Fruit fly (Drosophila melanogaster) whole organism, embryonic: ENCODE measurements around the gene mRF1.
A peak's percentile ranks its signal among the peaks of the same experiment; 100 is the strongest.

ENCODE experiments used
- Ada2b ChIP-seq: fragments of 200-800 bp; sonication (Bioruptor generic); IDR thresholded peaks from 2 replicates; pipeline ENCODE4 v1.3.6; 2022; ENCODE audit warnings: missing biosample characterization, missing genetic modification characterization
- B-H1 ChIP-seq: fragments of 200-800 bp; sonication (Bioruptor generic); IDR thresholded peaks from 3 replicates; pipeline ENCODE4 v1.3.6; 2022; ENCODE audit warnings: missing biosample characterization, missing genetic modification characterization
- CG10543 ChIP-seq: fragments of 200-800 bp; sonication (Bioruptor generic); optimal IDR thresholded peaks from 3 replicates; lab custom pipeline; 2017; ENCODE audit warnings: missing biosample characterization, mild to moderate bottlenecking, missing genetic modification characterization, moderate library complexity
- CG12219 ChIP-seq: fragments of 200-800 bp; sonication (Bioruptor generic); optimal IDR thresholded peaks from 3 replicates; lab custom pipeline; 2018; ENCODE audit warnings: missing biosample characterization, mild to moderate bottlenecking, missing genetic modification characterization
- CG12769 ChIP-seq: fragments of 200-800 bp; sonication (Bioruptor generic); optimal IDR thresholded peaks from 2 replicates; lab custom pipeline; 2019; ENCODE audit warnings: missing biosample characterization, mild to moderate bottlenecking, missing genetic modification characterization, moderate library complexity
- CG14667 ChIP-seq: fragments of 200-800 bp; sonication (Bioruptor generic); IDR thresholded peaks from 2 replicates; pipeline ENCODE4 v1.3.6; 2022; ENCODE audit warnings: missing biosample characterization, missing genetic modification characterization
- CG15479 ChIP-seq: fragments of 200-800 bp; sonication (Bioruptor generic); optimal IDR thresholded peaks from 3 replicates; lab custom pipeline; 2019; ENCODE audit warnings: missing biosample characterization, mild to moderate bottlenecking, missing genetic modification characterization, moderate library complexity
- CG17568 ChIP-seq: fragments of 200-800 bp; sonication (Bioruptor generic); optimal IDR thresholded peaks from 2 replicates; lab custom pipeline; 2018; ENCODE audit warnings: missing biosample characterization, mild to moderate bottlenecking, missing genetic modification characterization, moderate library complexity
- CG18619 ChIP-seq: fragments of 200-800 bp; sonication (Bioruptor generic); optimal IDR thresholded peaks from 3 replicates; lab custom pipeline; 2017; ENCODE audit warnings: missing biosample characterization, mild to moderate bottlenecking, missing genetic modification characterization
- CG30431 ChIP-seq: fragments of 200-800 bp; sonication (Bioruptor generic); optimal IDR thresholded peaks from 2 replicates; lab custom pipeline; 2017; ENCODE audit warnings: missing biosample characterization, missing genetic modification characterization
- CG6272 ChIP-seq: fragments of 200-800 bp; sonication (Bioruptor generic); IDR thresholded peaks from 2 replicates; pipeline ENCODE4 v1.3.6; 2022; ENCODE audit warnings: missing biosample characterization, missing genetic modification characterization
- CG6683 ChIP-seq: fragments of 200-800 bp; sonication (Bioruptor generic); optimal IDR thresholded peaks from 2 replicates; lab custom pipeline; 2017; ENCODE audit warnings: missing biosample characterization, mild to moderate bottlenecking, missing genetic modification characterization, missing genetic modification reagents
- Deaf1 ChIP-seq: fragments of 200-800 bp; optimal IDR thresholded peaks from 3 replicates; lab custom pipeline; 2019; ENCODE audit warnings: missing biosample characterization, mild to moderate bottlenecking, missing genetic modification characterization, moderate library complexity
- E2f2 ChIP-seq: fragments of 200-800 bp; sonication (Bioruptor generic); IDR thresholded peaks from 2 replicates; pipeline ENCODE4 v1.3.6; 2022; ENCODE audit warnings: missing biosample characterization, missing genetic modification characterization
- Mad ChIP-seq: fragments of 200-800 bp; sonication (Bioruptor generic); optimal IDR thresholded peaks from 2 replicates; lab custom pipeline; 2016; ENCODE audit warnings: missing biosample characterization, missing genetic modification characterization
- Med ChIP-seq: fragments of 200-800 bp; sonication (Bioruptor generic); peaks from one replicate; lab custom pipeline; 2016; ENCODE audit warnings: missing biosample characterization, missing genetic modification characterization, mild to moderate bottlenecking, inconsistent platforms, moderate library complexity
- Mrtf ChIP-seq: fragments of 200-800 bp; sonication (Bioruptor generic); IDR thresholded peaks from 3 replicates; pipeline ENCODE4 v1.3.6; 2022; ENCODE audit warnings: missing biosample characterization, missing genetic modification characterization
- Rfx ChIP-seq: fragments of 200-800 bp; sonication (Bioruptor generic); IDR thresholded peaks from 2 replicates; pipeline ENCODE4 v1.3.6; 2022; ENCODE audit warnings: missing biosample characterization, missing genetic modification characterization
- Trl ChIP-seq, 3 experiments: fragments of >200 bp in 2 of 3; fragments of 200-800 bp in 1 of 3; sonication (Bioruptor generic) in 1 of 3; optimal IDR thresholded peaks; 2 replicates in 1 of 3; 3 replicates in 2 of 3; lab custom pipeline; 2016 to 2017; ENCODE audit warnings: missing biosample characterization in 1 of 3, missing genetic modification characterization in 1 of 3
- YL-1 ChIP-seq: fragments of 200-800 bp; sonication (Bioruptor generic); optimal IDR thresholded peaks from 3 replicates; lab custom pipeline; 2017; ENCODE audit warnings: missing biosample characterization, mild to moderate bottlenecking, missing genetic modification characterization
- ara ChIP-seq: fragments of 200-800 bp; sonication (Bioruptor generic); IDR thresholded peaks from 2 replicates; pipeline ENCODE4 v1.3.6; 2022; ENCODE audit warnings: missing biosample characterization, missing genetic modification characterization
- ash1 ChIP-seq: fragments of 200-800 bp; sonication (Bioruptor generic); optimal IDR thresholded peaks from 2 replicates; lab custom pipeline; 2018; ENCODE audit warnings: missing biosample characterization, mild to moderate bottlenecking, missing genetic modification characterization
- cad ChIP-seq: fragments of >200 bp; optimal IDR thresholded peaks from 2 replicates; lab custom pipeline; 2017; ENCODE audit warnings: missing biosample characterization, missing genetic modification characterization
- cg ChIP-seq: fragments of 200-800 bp; sonication (Bioruptor generic); optimal IDR thresholded peaks from 3 replicates; lab custom pipeline; 2019; ENCODE audit warnings: missing biosample characterization, mild to moderate bottlenecking, missing genetic modification characterization, moderate library complexity
- chinmo ChIP-seq: fragments of 200-800 bp; sonication (Bioruptor generic); IDR thresholded peaks from 4 replicates; pipeline ENCODE4 v1.3.6; 2022; ENCODE audit warnings: missing biosample characterization, missing genetic modification characterization; ENCODE audit not compliant: partially characterized antibody
- ci ChIP-seq: fragments of 200-800 bp; sonication (Bioruptor generic); IDR thresholded peaks from 3 replicates; pipeline ENCODE4 v1.3.6; 2022; ENCODE audit warnings: missing biosample characterization, missing genetic modification characterization
- ewg ChIP-seq: fragments of 200-800 bp; sonication (Bioruptor generic); optimal IDR thresholded peaks from 3 replicates; lab custom pipeline; 2017; ENCODE audit warnings: mild to moderate bottlenecking, missing biosample characterization, missing genetic modification reagents, missing genetic modification characterization
- gsb-n ChIP-seq: fragments of 200-800 bp; sonication (Bioruptor generic); optimal IDR thresholded peaks from 3 replicates; lab custom pipeline; 2018; ENCODE audit warnings: missing biosample characterization, mild to moderate bottlenecking, missing genetic modification characterization
- lmd ChIP-seq: fragments of 200-800 bp; sonication (Bioruptor generic); IDR thresholded peaks from 2 replicates; pipeline ENCODE4 v1.3.6; 2022; ENCODE audit warnings: missing biosample characterization, missing genetic modification characterization
- nmo ChIP-seq: fragments of 200-800 bp; sonication (Bioruptor generic); optimal IDR thresholded peaks from 2 replicates; lab custom pipeline; 2018; ENCODE audit warnings: missing biosample characterization, mild to moderate bottlenecking, missing genetic modification characterization, moderate library complexity
- sd ChIP-seq: fragments of 200-800 bp; sonication (Bioruptor generic); optimal IDR thresholded peaks from 3 replicates; lab custom pipeline; 2018; ENCODE audit warnings: missing biosample characterization, mild to moderate bottlenecking, missing genetic modification characterization, moderate library complexity
- sens ChIP-seq: fragments of 200-800 bp; sonication (Bioruptor generic); peaks from one replicate; lab custom pipeline; 2016; ENCODE audit warnings: missing biosample characterization, missing genetic modification characterization
- tgo ChIP-seq: fragments of 200-800 bp; sonication (Bioruptor generic); IDR thresholded peaks from 3 replicates; pipeline ENCODE4 v1.3.6; 2022; ENCODE audit warnings: missing biosample characterization, missing genetic modification characterization
- trem ChIP-seq: fragments of 200-800 bp; optimal IDR thresholded peaks from 3 replicates; lab custom pipeline; 2019; ENCODE audit warnings: missing biosample characterization, mild to moderate bottlenecking, missing genetic modification characterization, moderate library complexity
- tup ChIP-seq: fragments of 200-800 bp; sonication (Bioruptor generic); optimal IDR thresholded peaks from 2 replicates; lab custom pipeline; 2016; ENCODE audit warnings: missing biosample characterization, mild to moderate bottlenecking, missing genetic modification characterization, moderate library complexity
- vnd ChIP-seq: fragments of 200-800 bp; sonication (Bioruptor generic); IDR thresholded peaks from 3 replicates; pipeline ENCODE4 v1.3.6; 2022; ENCODE audit warnings: missing biosample characterization, missing genetic modification characterization; ENCODE audit not compliant: partially characterized antibody
- z ChIP-seq: fragments of 200-800 bp; sonication (Bioruptor generic); IDR thresholded peaks from 3 replicates; pipeline ENCODE4 v1.3.6; 2022; ENCODE audit warnings: missing biosample characterization, missing genetic modification characterization
- zfh2 ChIP-seq: fragments of 200-800 bp; sonication (Bioruptor generic); optimal IDR thresholded peaks from 2 replicates; lab custom pipeline; 2016; ENCODE audit warnings: missing biosample characterization, missing genetic modification characterization

Gene mRF1

DNA sequence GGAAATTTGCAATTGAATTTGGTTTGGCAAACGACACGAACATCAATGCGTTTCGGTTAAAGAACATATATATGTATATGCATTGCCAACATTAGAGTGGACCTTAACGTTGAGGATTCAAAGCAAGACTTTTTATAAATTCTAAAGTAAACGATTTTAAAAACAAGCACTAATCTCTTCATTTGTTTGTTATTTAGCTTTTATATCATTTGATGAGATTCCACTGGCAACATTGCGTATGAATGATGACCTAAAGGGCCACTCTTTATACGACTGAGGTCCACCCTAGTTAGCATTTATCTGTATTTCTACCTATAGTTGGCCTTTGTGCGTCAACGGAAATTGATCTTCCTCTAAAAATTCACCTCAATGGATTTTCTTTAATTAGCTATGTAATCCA lies 38.9 kb downstream of the mRF1 start (continued):
- TF ChIP-seq ash1 (GFP tag; lab: Kevin White, UChicago) (no peak), CG30431 (no peak), trem (tag; lab: Kevin White, UChicago) (no peak), CG17568 (no peak), CG18619 (GFP tag; lab: Kevin White, UChicago) (no peak), ara (GFP tag; lab: Robert Waterston, UW) (0 out of 2 replicates have a peak, but pooled peaks have one; percentile 26), tup (GFP tag; lab: Kevin White, UChicago) (no peak), CG12219 (GFP tag; lab: Kevin White, UChicago) (peak; percentile 47), CG14667 (GFP tag; lab: Robert Waterston, UW) (no peak), lmd (GFP tag; lab: Robert Waterston, UW) (no peak), vnd (GFP tag; lab: Robert Waterston, UW) (no peak), Trl (optimal IDR thresholded peaks at IDR 0.05; lab: Kevin White, UChicago) (no peak), Trl (GFP tag; optimal IDR thresholded peaks at IDR 0.05; lab: Kevin White, UChicago) (no peak), E2f2 (GFP tag; lab: Robert Waterston, UW) (no peak), ci (GFP tag; lab: Robert Waterston, UW) (peak; percentile 51; the same call in 2 of the 3 replicates), nmo (GFP tag; lab: Kevin White, UChicago) (peak; percentile 12), Mad (GFP tag; lab: Kevin White, UChicago) (no peak), B-H1 (GFP tag; lab: Robert Waterston, UW) (0 out of 3 replicates have a peak, but pooled peaks have one; percentile 18), gsb-n (no peak), Ada2b (GFP tag; lab: Robert Waterston, UW) (peak; percentile 23; the same call in 1 of the 2 replicates), CG6683 (no peak), cad (no peak), Rfx (GFP tag; lab: Robert Waterston, UW) (peak; percentile 47), ewg (GFP tag; lab: Kevin White, UChicago) (no peak), CG6272 (GFP tag; lab: Robert Waterston, UW) (no peak), Med (GFP tag; lab: Kevin White, UChicago) (peak; percentile 59), YL-1 (GFP tag; lab: Kevin White, UChicago) (no peak)

DNA sequence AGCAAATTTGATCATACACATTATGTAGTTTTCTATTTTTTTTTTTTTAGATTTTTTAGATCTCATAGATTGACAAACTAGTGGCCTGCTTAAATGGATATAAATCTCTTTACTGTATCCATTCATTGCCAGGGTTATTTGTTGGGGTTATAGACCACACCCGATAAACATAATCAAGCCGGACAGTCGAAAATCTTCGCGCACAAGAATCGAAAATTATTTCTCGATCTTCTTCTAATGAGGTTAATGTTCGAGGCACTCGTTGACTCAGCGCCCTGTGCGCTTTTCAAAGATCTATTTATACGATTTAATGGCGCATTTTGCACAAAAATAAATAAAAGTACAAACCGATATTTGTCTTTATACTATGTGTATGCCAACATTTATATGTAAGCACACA lies 39.9 kb downstream of the mRF1 start, which contains the start of gene CG31730:
Gene CG31730 (minus strand): TSS at position 101 of the 400 bp plus-strand sequence.
- TF ChIP-seq sens (GFP tag; lab: Kevin White, UChicago) (peak; percentile 13), CG15479 (no peak), chinmo (0 out of 4 replicates have a peak, but pooled peaks have one; percentile 35), CG17568 (no peak)

DNA sequence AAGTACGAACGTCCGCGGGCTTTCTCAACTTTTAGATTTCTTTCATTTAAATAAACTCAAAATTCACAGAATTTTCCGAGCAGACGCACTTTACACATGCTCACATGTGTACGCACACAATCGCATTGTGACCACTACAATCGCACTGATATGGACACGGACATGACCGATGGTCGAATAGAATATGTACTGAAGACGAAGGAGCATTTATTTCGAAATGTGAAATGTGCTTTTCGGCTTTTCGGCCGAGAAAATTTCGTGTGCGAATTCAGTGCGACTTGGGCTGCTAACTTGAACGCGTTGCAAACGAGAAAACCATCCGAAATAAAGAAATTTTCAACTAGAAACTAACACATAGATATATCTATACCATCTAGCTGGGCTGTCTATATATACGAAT lies 41.0 kb downstream of the mRF1 start, which contains the start of gene CG44085:
Gene CG44085 (plus strand): TSS at position 269 of the 400 bp plus-strand sequence.
- TF ChIP-seq Mrtf (no peak), tgo (GFP tag; lab: Robert Waterston, UW) (no peak), chinmo (0 out of 4 replicates have a peak, but pooled peaks have one; percentile 9), z (GFP tag; lab: Robert Waterston, UW) (0 out of 3 replicates have a peak, but pooled peaks have one; percentile 40), cg (GFP tag; lab: Kevin White, UChicago) (peak; percentile 52), Med (GFP tag; lab: Kevin White, UChicago) (peak; percentile 53), zfh2 (GFP tag; lab: Kevin White, UChicago) (no peak), Deaf1 (tag; lab: Kevin White, UChicago) (peak; percentile 75), CG12769 (tag; lab: Kevin White, UChicago) (peak; percentile 32), sd (tag; lab: Kevin White, UChicago) (peak; percentile 26), CG10543 (GFP tag; lab: Kevin White, UChicago) (peak; percentile 44)
